Worm (Caenorhabditis elegans): ENCODE data around the gene ivns-1.

DNA sequence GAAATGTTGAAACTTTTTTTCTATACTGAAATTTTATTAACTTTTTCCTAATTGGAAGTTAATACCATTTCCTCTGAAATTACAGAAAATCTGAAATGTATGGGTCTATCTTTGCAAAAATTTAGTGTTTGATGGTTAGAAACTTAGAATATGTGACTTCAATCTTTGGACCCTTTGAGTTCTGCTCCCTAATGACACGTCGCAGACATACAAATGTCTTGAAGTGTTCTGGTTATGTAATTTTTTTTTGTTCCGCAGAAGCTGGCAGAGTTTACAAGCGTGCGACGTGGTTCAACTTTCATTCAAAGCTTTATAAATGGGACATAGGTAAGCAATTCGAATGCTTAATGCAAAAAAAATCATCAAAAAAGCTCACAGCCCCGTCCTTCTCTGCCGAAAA lies 3.8 kb upstream of the ivns-1 start:
- TF ChIP-seq nhr-90 (tag; optimal IDR thresholded peaks at IDR 0.05) = no peak
- TF ChIP-seq madf-10 (tag; optimal IDR thresholded peaks at IDR 0.05) = no peak
- no peak for TF ChIP-seq mxl-1 (tag; optimal IDR thresholded peaks at IDR 0.05)
- no peak for TF ChIP-seq sea-2 (GFP tag; IDR thresholded peaks at IDR 0.05)
- TF ChIP-seq die-1 (tag; optimal IDR thresholded peaks at IDR 0.05) = no peak
- no peak for TF ChIP-seq F33H1.4 (GFP tag; IDR thresholded peaks at IDR 0.05)
